Worm (Caenorhabditis elegans): ENCODE data around the gene Y46H3D.1.

DNA sequence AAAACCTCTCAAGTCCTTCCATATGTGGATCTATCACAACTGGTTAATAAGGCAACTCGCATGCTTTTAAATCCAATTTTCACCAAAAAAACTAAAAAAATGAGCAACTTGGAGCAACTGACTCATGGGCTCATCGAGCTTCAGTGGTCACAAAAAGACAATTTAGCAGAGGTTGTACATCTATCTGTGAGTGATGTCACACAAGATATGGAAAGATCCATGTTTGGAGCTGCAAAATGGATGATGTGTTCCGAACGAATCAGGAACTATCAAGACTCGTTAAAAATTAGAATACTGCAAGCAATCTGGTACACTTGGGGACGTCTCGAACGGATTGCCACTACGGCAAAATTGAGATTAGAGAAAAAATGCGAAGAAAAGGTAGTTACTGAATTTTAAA lies 30.7 kb upstream of the Y46H3D.1 start:
- TF ChIP-seq unc-62 (GFP tag; optimal IDR thresholded peaks at IDR 0.05) (no peak), unc-98 (GFP tag; IDR thresholded peaks at IDR 0.05) (no peak), snpc-4 (tag; optimal IDR thresholded peaks at IDR 0.05) (no peak), elt-3 (tag; optimal IDR thresholded peaks at IDR 0.05) (no peak), ceh-63 (GFP tag; optimal IDR thresholded peaks at IDR 0.05) (no peak), F16B12.6 (tag; optimal IDR thresholded peaks at IDR 0.05) (no peak), lsy-2 (tag; optimal IDR thresholded peaks at IDR 0.05) (no peak), nhr-76 (tag; optimal IDR thresholded peaks at IDR 0.05) (no peak), nhr-12 (tag; optimal IDR thresholded peaks at IDR 0.05) (no peak), lin-13 (GFP tag; optimal IDR thresholded peaks at IDR 0.05) (no peak), Y116A8C.19 (tag; optimal IDR thresholded peaks at IDR 0.05; ENCODE audit: borderline replicate concordance) (no peak)
